Fruit fly (Drosophila melanogaster) whole organism: ENCODE data around the gene Dyro.

Experiments
- CG8478 ChIP-seq: fragments of >200 bp; optimal IDR thresholded peaks from 2 replicates; lab custom pipeline; 2018; ENCODE audit warnings: inconsistent platforms
- Dll ChIP-seq: fragments of >200 bp; optimal IDR thresholded peaks from 2 replicates; lab custom pipeline; 2017
- EcR ChIP-seq, 2 experiments: fragments of >200 bp; optimal IDR thresholded peaks; 2 replicates each; lab custom pipeline; 2017; ENCODE audit warnings: missing biosample characterization in 2 of 2, missing genetic modification characterization in 2 of 2, missing genetic modification reagents in 2 of 2
- pan ChIP-seq: fragments of >200 bp; optimal IDR thresholded peaks from 2 replicates; lab custom pipeline; 2017
- psq ChIP-seq: fragments of >200 bp; optimal IDR thresholded peaks from 2 replicates; lab custom pipeline; 2017
- usp ChIP-seq: fragments of >200 bp; optimal IDR thresholded peaks from 2 replicates; lab custom pipeline; 2017; ENCODE audit warnings: missing biosample characterization, missing genetic modification characterization, mixed read lengths

Gene Dyro

DNA sequence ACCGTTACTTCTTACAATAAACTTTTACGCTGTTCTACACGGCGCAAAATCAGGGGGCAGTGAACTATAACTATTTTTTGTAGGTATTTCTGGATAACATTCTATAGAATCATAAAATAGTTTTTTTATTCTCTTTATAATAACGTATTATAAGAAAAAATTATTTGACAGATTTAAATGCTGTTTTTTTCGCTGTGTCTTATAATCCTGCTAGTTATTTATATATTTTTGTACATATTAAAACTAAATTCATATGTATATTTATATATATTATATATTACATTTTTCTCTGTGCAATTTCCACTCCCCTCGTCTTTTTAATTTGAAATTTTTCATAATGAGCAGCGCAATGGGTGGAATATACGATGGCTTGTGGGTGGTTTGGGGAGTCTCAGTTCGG, 15.0 kb upstream of the Dyro start:
- TF ChIP-seq Dll (lab: Kevin White, UChicago) = no peak
- TF ChIP-seq usp = no peak
- no peak for TF ChIP-seq psq (lab: Kevin White, UChicago)
- no peak for TF ChIP-seq CG8478
- TF ChIP-seq EcR (GFP tag; optimal IDR thresholded peaks at IDR 0.05; lab: Kevin White, UChicago) = no peak
- no peak for TF ChIP-seq pan

DNA sequence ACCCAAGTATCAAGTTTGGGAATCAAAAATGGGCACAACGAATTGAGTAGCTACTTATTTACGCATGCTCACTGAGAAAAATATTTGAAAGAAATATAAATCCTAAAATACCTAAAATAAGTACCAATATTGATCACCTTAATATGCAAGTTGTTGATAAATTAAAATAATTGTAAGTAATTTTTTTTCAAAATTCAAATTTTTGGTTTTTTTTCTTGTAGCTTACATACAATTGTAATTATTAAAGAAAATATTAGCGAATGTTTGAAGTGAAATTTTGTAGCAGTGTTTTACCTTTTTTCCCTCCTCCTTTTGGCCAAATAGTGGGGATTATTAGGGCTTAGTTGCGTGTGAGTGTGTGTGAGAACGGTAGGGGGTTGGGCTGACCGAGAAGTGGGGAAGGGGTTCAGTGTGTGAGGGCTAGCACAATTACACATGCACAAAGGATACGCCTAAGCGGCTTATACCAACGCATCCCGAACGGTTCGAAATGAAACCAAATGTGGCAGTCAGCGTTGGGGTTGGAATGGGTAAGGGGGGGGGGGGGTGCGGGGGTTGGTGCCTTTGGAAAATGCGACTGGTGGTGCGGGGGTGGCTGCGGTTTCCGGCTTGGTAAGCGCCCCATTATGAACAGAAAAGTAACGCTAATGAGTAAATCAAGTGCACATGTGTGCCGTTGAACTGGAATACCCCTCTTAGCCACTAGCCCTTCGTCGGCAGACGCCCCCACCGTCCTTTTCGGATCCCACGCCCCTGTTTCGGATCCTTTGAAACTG, 14.2 kb upstream of the Dyro start:
- no peak for TF ChIP-seq pan
- TF ChIP-seq psq (lab: Kevin White, UChicago) = no peak
- TF ChIP-seq CG8478 = no peak

DNA sequence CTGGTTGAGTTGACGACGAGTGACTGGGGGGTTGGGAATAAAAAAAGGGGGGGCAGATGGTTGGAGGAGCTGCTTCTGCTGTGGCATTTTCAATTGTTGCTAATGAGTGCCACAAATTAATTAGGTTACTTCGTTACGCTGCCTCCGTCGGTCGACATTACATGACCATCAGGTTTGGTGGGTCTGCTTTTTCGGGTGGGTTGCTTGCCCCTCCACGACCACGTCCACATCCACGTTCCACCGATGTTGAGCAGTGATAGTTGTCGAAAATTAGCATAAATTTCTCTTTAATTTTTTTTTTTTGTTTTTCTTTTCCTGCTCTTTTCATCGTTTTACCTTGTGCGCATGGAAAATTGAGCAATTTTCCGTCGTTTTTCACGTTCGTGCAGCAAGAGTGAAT, 12.8 kb upstream of the Dyro start:
- TF ChIP-seq CG8478 (no peak), usp (no peak), EcR (GFP tag; optimal IDR thresholded peaks at IDR 0.05; lab: Kevin White, UChicago) (no peak)

dm6 chr3L:11307032-11307356, 11.3 kb upstream of the Dyro start:
- TF ChIP-seq Dll (lab: Kevin White, UChicago) (no peak), psq (lab: Kevin White, UChicago) (no peak), pan (no peak)

DNA sequence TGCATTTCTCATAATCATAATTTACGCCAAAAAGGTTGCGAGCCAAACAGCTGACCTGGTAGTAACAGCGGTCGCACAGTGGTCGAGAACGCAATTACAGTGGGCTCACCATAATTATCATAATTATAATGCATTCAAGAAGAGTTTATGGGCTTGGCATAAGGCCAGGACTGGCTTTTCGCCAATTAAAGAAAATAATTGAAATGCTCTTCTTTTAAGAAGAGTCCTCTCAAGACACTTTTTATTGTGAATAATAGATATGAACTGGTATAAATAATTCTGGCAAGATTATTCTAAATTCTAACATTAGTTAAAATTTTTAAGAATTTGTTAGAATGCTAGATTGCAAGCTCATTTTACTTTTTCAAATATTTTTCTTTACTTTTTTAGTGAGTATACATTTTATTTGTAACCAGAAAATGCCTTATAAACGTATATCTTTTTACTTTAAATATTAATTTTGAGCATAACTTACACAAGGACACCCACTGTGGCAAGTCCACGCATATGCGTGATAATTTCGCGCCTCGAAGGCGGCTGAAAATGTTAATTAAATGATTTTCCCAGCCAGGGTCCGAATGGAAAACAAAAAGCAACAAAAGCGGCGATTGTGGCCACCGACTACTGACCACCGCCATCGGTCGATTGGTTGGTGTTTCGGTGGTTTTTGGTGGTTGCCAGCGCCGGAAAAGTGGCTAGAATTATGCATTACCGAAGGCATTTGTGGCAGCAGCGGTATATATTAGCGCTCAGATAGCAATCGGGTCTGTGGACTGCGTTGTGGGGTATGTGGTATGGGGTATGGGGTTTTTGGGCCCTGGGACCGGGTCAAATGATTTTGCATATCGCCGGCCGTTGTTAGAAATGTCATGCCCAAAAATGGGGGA, 10.7 kb upstream of the Dyro start:
- TF ChIP-seq usp (no peak), Dll (lab: Kevin White, UChicago) (no peak), psq (lab: Kevin White, UChicago) (no peak), pan (no peak), EcR (GFP tag; optimal IDR thresholded peaks at IDR 0.05; lab: Kevin White, UChicago) (no peak), CG8478 (no peak)

- no peak for TF ChIP-seq CG8478
These were observed 9.6 kb upstream of the Dyro start for dm6 chr3L:11305316-11305715.

DNA sequence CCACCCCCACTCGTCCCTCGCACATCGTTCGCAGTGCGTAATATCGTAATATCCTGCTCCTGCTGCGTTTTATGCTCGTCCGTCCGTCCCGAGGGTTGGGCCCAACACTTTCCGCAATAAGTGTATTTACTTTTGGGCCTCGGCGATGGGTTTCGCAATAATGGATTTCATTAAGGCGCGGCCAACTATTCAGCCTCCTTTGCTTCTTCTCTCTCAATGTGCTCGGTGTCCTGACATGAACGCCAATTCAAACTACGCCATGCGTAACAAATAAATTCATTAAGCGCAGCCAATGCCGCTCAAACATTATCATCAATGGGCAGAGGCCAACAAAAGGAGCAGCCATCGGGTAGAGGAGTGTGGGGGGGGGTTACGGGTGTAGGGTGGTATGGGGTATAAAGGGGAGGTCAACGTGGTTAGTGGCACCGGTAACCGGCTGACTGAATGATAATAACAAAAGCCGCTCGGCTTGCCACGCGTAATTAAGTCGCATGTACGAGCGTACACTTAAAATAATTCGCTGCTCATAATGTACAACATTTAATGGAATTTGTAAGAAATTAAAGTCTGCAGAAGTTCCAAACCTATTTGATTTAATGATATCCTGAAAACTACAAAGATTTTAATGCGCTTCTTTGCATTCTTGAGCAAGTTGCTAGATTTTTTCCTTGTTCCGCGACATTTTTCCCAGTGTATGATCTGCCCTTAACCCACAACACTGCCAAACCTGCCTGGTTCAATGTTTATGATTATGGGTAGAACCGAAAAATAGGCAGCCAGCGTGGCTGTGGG, 7.9 kb upstream of the Dyro start:
- TF ChIP-seq CG8478 = no peak
- TF ChIP-seq Dll (lab: Kevin White, UChicago) = no peak
- TF ChIP-seq usp = no peak
- TF ChIP-seq pan = no peak
- TF ChIP-seq psq (lab: Kevin White, UChicago) = no peak
- TF ChIP-seq EcR (GFP tag; optimal IDR thresholded peaks at IDR 0.05; lab: Kevin White, UChicago) = no peak

DNA sequence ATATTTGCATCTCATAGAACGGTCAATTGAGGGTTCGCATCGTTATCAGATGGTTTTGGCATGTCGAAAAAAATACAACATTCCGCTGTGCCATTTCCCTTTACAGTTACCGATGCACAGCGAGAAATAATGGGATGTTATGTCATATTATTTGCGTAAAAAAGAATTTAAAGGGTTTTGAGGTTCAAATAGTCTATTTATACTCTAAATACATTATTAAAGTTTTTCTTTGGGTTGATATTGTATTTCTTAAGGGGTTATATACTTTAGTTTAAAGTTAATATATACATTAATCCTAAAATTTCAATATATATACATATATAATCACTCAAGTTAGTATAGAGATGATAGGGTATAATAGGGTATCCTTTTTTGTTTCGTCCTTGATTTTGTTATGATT, 7.2 kb upstream of the Dyro start:
- no peak for TF ChIP-seq pan
- TF ChIP-seq psq (lab: Kevin White, UChicago) = no peak
- TF ChIP-seq usp = no peak
- TF ChIP-seq CG8478 = no peak
- TF ChIP-seq Dll (lab: Kevin White, UChicago) = no peak
- no peak for TF ChIP-seq EcR (GFP tag; optimal IDR thresholded peaks at IDR 0.05; lab: Kevin White, UChicago)

DNA sequence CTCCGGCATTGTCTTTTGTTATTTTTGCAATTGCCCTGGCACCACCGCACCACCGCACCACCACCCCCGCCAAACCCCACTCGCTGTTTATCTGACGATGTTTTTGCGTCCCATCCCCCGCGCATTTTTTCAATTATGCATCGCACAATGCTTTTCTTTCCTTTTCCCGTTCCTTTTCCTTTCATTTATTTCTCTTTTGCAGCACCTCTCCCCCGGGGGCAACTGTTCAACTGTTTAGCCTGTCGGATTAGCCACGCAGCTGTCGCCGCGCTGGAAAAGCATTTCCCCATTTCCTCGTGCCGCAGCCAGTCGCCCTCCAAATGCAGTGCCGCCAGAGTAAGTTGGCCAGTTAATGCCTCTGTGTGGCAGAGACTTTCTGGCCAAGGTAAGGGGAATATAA, 3.5 kb upstream of the Dyro start:
- TF ChIP-seq pan (no peak), Dll (lab: Kevin White, UChicago) (no peak), CG8478 (no peak), psq (lab: Kevin White, UChicago) (no peak), EcR (GFP tag; optimal IDR thresholded peaks at IDR 0.05; lab: Kevin White, UChicago) (no peak), usp (no peak)

dm6 chr3L:11298371-11299070, 2.8 kb upstream of the Dyro start:
- TF ChIP-seq CG8478 (no peak), Dll (lab: Kevin White, UChicago) (no peak), pan (no peak), EcR (GFP tag; optimal IDR thresholded peaks at IDR 0.05; lab: Kevin White, UChicago) (no peak), usp (no peak), psq (lab: Kevin White, UChicago) (no peak)

DNA sequence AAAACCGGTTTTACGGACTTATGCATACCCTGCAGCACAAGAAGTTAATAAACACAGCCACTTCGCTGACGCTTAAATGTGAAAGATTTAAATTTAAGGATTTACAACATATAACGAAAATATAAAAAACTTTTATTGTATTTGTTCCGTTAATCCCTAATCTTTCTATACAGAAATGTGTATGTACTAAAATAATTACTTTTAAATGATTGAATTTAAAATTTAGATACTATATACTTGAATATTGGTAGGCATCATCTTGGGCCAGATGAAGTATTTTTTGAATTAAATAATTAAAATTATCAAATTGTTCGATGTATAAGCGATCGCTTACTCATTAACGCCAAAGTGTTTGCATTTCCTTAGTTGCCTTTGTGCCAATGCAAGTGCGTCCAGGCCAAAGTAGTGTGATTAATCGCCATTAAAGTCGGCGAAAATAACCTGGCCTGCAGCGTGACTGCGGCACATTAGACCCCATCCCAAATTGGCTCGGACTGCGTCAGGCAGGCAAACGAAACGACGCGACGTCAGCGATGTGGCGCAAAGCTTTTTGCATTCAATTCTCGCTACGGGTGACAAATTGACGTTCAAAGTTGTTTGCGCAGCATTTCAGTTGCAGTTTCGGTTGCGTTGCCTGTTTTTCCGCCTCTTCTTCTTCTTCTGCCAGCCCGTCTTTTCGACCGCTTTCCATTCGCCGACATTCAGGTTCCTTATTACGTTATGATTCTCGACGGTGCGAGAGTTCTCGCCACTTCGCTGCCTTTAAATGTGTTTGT, 2.1 kb upstream of the Dyro start:
- no peak for TF ChIP-seq pan
- TF ChIP-seq CG8478 = no peak
- no peak for TF ChIP-seq psq (lab: Kevin White, UChicago)
- TF ChIP-seq Dll (lab: Kevin White, UChicago) = no peak
- TF ChIP-seq usp = no peak
- TF ChIP-seq EcR (GFP tag; optimal IDR thresholded peaks at IDR 0.05; lab: Kevin White, UChicago) = no peak

dm6 chr3L:11296801-11297177, 1.1 kb upstream of the Dyro start:
- TF ChIP-seq CG8478 (no peak), pan (peak; percentile 15), psq (lab: Kevin White, UChicago) (no peak), usp (no peak), Dll (lab: Kevin White, UChicago) (no peak), EcR (GFP tag; optimal IDR thresholded peaks at IDR 0.05; lab: Kevin White, UChicago) (no peak)
